Worm (Caenorhabditis elegans) whole organism, L4/young adult: ENCODE measurements around the gene C45B11.6.

Experiments
- W03F9.2 ChIP-seq: fragments of 150-350 bp; optimal IDR thresholded peaks from 2 replicates; lab custom pipeline; 2014; ENCODE audit warnings: missing biosample characterization, missing genetic modification characterization
- him-1 ChIP-seq: sonication (generic microtip); optimal IDR thresholded peaks from 2 replicates; lab custom pipeline; 2016; ENCODE audit warnings: missing genotype, missing genetic modification reagents, missing genetic modification characterization, missing compliant biosample characterization

DNA sequence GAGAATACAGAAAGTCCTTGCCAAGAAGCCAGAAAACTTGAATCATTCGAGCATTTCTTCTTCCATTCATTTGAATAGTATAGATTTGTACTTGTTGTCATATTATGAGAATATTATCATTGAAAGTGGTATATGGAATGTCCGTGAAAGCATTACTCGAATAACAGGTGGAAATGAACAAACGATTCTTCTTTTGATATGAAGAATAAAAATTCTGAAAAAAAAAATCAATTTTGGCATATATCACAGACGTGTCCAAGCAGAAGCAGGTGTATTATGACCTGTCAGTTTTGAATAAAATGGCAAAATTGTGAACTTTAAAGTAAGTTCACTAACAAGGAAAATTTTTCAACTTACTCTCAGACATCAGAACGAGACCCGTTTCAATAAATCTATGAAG is 13.2 kb downstream of the C45B11.6 start, which contains the start of gene srh-75:
- no peak for TF ChIP-seq him-1 (tag; lab: Kevin White, UChicago)
- TF ChIP-seq W03F9.2 (tag; lab: Kevin White, UChicago), result no peak
